Worm (Caenorhabditis elegans) whole organism, young adult: ENCODE measurements around the gene M03C11.3.

Experiments used
- F23B12.7 ChIP-seq: sonication (generic microtip); optimal IDR thresholded peaks from 2 replicates; lab custom pipeline; 2017; ENCODE audit warnings: missing genetic modification characterization, mild to moderate bottlenecking, missing compliant biosample characterization, antibody characterized with exemption, moderate library complexity; ENCODE audit not compliant: insufficient read depth
- dpl-1 ChIP-seq: fragments of 150-350 bp; optimal IDR thresholded peaks from 2 replicates; lab custom pipeline; 2014; ENCODE audit warnings: missing biosample characterization, missing genetic modification reagents, missing genetic modification characterization
- ets-4 ChIP-seq: fragments of 200-800 bp; sonication (Bioruptor generic); optimal IDR thresholded peaks from 2 replicates; lab custom pipeline; 2018; ENCODE audit warnings: mild to moderate bottlenecking, missing genetic modification characterization, missing compliant biosample characterization
- let-526 ChIP-seq: fragments of 200-800 bp; sonication (Bioruptor generic); IDR thresholded peaks from 2 replicates; pipeline ENCODE4 v1.3.6; 2022; ENCODE audit warnings: missing genetic modification reagents, missing genetic modification characterization, missing compliant biosample characterization
- madf-8 ChIP-seq: fragments of 200-800 bp; sonication (Bioruptor generic); conservative IDR thresholded peaks from 2 replicates; pipeline ENCODE4 v1.3.6; 2022; ENCODE audit warnings: missing genetic modification reagents, missing genetic modification characterization, missing compliant biosample characterization

DNA sequence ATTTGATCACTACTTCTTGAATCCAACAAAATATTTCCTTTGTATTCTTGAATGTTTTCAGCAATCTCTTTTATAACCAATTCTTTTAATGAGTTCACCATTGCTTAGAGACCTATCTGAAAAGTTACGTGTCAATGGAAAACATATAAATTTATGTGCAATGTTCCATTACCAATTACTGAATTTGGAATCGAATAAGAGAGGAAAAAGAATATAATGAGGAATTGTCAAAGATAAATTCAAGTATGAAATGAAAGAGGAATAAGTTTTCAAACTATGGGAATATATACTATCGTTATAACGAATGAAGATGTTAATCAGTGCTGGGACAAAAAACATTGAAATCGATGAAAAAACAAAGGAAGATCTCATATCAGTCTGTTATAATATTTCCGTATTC, 46.1 kb downstream of the M03C11.3 start, which contains the start of gene H04D03.4:
- TF ChIP-seq ets-4 (GFP tag; lab: Kevin White, UChicago): no peak
- no peak for TF ChIP-seq dpl-1 (GFP tag; lab: Kevin White, UChicago)
- no peak for TF ChIP-seq F23B12.7 (tag; lab: Kevin White, UChicago)
- no peak for TF ChIP-seq madf-8 (GFP tag; lab: Robert Waterston, UW)
- TF ChIP-seq let-526 (GFP tag; lab: Robert Waterston, UW): no peak
